Worm (Caenorhabditis elegans) whole organism, L4 larva: Measurements from ENCODE around the gene F55A4.3.
A peak's percentile ranks its signal among the peaks of the same experiment; 100 is the strongest.

Source experiments
- F10B5.3 ChIP-seq: sonication (generic microtip); optimal IDR thresholded peaks from 2 replicates; lab custom pipeline; 2016; ENCODE audit warnings: mild to moderate bottlenecking, missing genetic modification characterization, missing compliant biosample characterization
- F44E2.7 ChIP-seq: fragments of 200-800 bp; sonication (Bioruptor generic); IDR thresholded peaks from 2 replicates; pipeline ENCODE4 v2.1.2; 2022; ENCODE audit warnings: missing genetic modification characterization, missing compliant biosample characterization
- T20F7.1 ChIP-seq: fragments of 200-800 bp; sonication (Bioruptor generic); optimal IDR thresholded peaks from 2 replicates; lab custom pipeline; 2018; ENCODE audit warnings: mild to moderate bottlenecking, missing genetic modification characterization, missing compliant biosample characterization
- Y105C5A.15 ChIP-seq: fragments of 200-800 bp; sonication (Bioruptor generic); IDR thresholded peaks from 2 replicates; pipeline ENCODE4 v1.3.6; 2022; ENCODE audit warnings: missing genetic modification characterization, missing compliant biosample characterization
- Y48G9A.11 ChIP-seq: fragments of 200-800 bp; sonication (Bioruptor generic); IDR thresholded peaks from 2 replicates; pipeline ENCODE4 v1.3.6; 2022; ENCODE audit warnings: missing genetic modification reagents, missing genetic modification characterization, missing compliant biosample characterization
- Y5F2A.4 ChIP-seq: fragments of 200-800 bp; sonication (Bioruptor generic); optimal IDR thresholded peaks from 2 replicates; lab custom pipeline; 2018; ENCODE audit warnings: mild to moderate bottlenecking, missing genetic modification characterization, missing compliant biosample characterization
- Y75B8A.6 ChIP-seq: fragments of 200-800 bp; sonication (Bioruptor generic); IDR thresholded peaks from 2 replicates; pipeline ENCODE4 v1.3.6; 2022; ENCODE audit warnings: missing genetic modification reagents, missing genetic modification characterization, missing compliant biosample characterization
- ZK337.2 ChIP-seq: fragments of 200-800 bp; sonication (Bioruptor generic); IDR thresholded peaks from 2 replicates; pipeline ENCODE4 v1.3.6; 2022; ENCODE audit warnings: missing genetic modification reagents, missing genetic modification characterization, missing compliant biosample characterization
- aha-1 ChIP-seq: fragments of 150-350 bp; peaks from one replicate; lab custom pipeline; 2014; ENCODE audit warnings: missing biosample characterization, missing genetic modification characterization
- ceh-20 ChIP-seq: fragments of 200-800 bp; sonication (Bioruptor generic); IDR thresholded peaks from 2 replicates; pipeline ENCODE4 v1.3.6; 2022; ENCODE audit warnings: missing genetic modification reagents, missing genetic modification characterization, missing compliant biosample characterization
- ceh-32 ChIP-seq: sonication (generic microtip); optimal IDR thresholded peaks from 2 replicates; lab custom pipeline; 2016; ENCODE audit warnings: mild to moderate bottlenecking, missing genetic modification characterization, missing compliant biosample characterization; ENCODE audit not compliant: poor library complexity
- ceh-62 ChIP-seq: sonication (generic microtip); optimal IDR thresholded peaks from 2 replicates; lab custom pipeline; 2017; ENCODE audit warnings: missing biosample characterization, missing genetic modification characterization
- ces-1 ChIP-seq: fragments of 150-350 bp; sonication (generic microtip); optimal IDR thresholded peaks from 4 replicates; lab custom pipeline; 2014; ENCODE audit warnings: missing biosample characterization, missing genetic modification reagents, missing genetic modification characterization
- cey-2 ChIP-seq: sonication (generic microtip); optimal IDR thresholded peaks from 3 replicates; lab custom pipeline; 2017; ENCODE audit warnings: missing genetic modification characterization, mild to moderate bottlenecking, missing compliant biosample characterization, antibody characterized with exemption, borderline replicate concordance; ENCODE audit not compliant: insufficient read depth
- ctbp-1 ChIP-seq: fragments of 200-800 bp; sonication (Bioruptor generic); IDR thresholded peaks from 2 replicates; pipeline ENCODE4 v1.3.6; 2022; ENCODE audit warnings: missing genetic modification reagents, missing genetic modification characterization, missing compliant biosample characterization
- daf-16 ChIP-seq, 3 experiments: sonication (generic microtip); optimal IDR thresholded peaks; 2 replicates each; lab custom pipeline; 2016 to 2017; ENCODE audit warnings: missing genetic modification characterization in 3 of 3, missing genetic modification reagents in 3 of 3, mild to moderate bottlenecking in 2 of 3, missing compliant biosample characterization in 2 of 3, missing biosample characterization in 1 of 3, moderate library complexity in 1 of 3
- dmd-8 ChIP-seq: fragments of 200-800 bp; sonication (Bioruptor generic); IDR thresholded peaks from 2 replicates; pipeline ENCODE4 v1.3.6; 2022; ENCODE audit warnings: missing genetic modification characterization, missing compliant biosample characterization
- dmd-9 ChIP-seq: fragments of 200-800 bp; sonication (Bioruptor generic); IDR thresholded peaks from 2 replicates; pipeline ENCODE4 v1.3.6; 2022; ENCODE audit warnings: missing genetic modification reagents, missing genetic modification characterization, missing compliant biosample characterization
- dpl-1 ChIP-seq: fragments of 150-350 bp; optimal IDR thresholded peaks from 2 replicates; lab custom pipeline; 2014; ENCODE audit warnings: missing biosample characterization, missing genetic modification reagents, missing genetic modification characterization
- dve-1 ChIP-seq: sonication (generic microtip); optimal IDR thresholded peaks from 2 replicates; lab custom pipeline; 2017; ENCODE audit warnings: antibody characterized with exemption, mild to moderate bottlenecking, missing genetic modification characterization, missing compliant biosample characterization; ENCODE audit not compliant: insufficient read depth
- egl-27 ChIP-seq: sonication (generic microtip); optimal IDR thresholded peaks from 3 replicates; lab custom pipeline; 2017; ENCODE audit warnings: missing biosample characterization, missing genetic modification reagents, missing genetic modification characterization
- egl-43 ChIP-seq: fragments of 200-800 bp; sonication (Bioruptor generic); IDR thresholded peaks from 2 replicates; pipeline ENCODE4 v1.3.6; 2022; ENCODE audit warnings: missing genetic modification reagents, missing genetic modification characterization, missing compliant biosample characterization
- fkh-10 ChIP-seq: fragments of 150-350 bp; optimal IDR thresholded peaks from 2 replicates; lab custom pipeline; 2014; ENCODE audit warnings: missing biosample characterization, missing genetic modification reagents, missing genetic modification characterization
- hlh-30 ChIP-seq: sonication (generic microtip); optimal IDR thresholded peaks from 2 replicates; lab custom pipeline; 2017; ENCODE audit warnings: antibody characterized with exemption, mild to moderate bottlenecking, missing genetic modification characterization, missing compliant biosample characterization; ENCODE audit not compliant: insufficient read depth
- jun-1 ChIP-seq: fragments of 150-350 bp; optimal IDR thresholded peaks from 2 replicates; lab custom pipeline; 2014; ENCODE audit warnings: missing biosample characterization, missing genetic modification reagents, missing genetic modification characterization
- lim-7 ChIP-seq: fragments of 200-800 bp; sonication (Bioruptor generic); IDR thresholded peaks from 2 replicates; pipeline ENCODE4 v1.3.6; 2022; ENCODE audit warnings: missing genetic modification characterization, missing compliant biosample characterization
- lin-15B ChIP-seq: fragments of 150-350 bp; sonication (generic microtip); optimal IDR thresholded peaks from 3 replicates; lab custom pipeline; 2014; ENCODE audit warnings: missing biosample characterization, missing genetic modification characterization
- madf-9 ChIP-seq: fragments of 200-800 bp; sonication (Bioruptor generic); conservative IDR thresholded peaks from 2 replicates; pipeline ENCODE4 v1.3.6; 2022; ENCODE audit warnings: missing genetic modification reagents, missing genetic modification characterization, missing compliant biosample characterization
- mdt-29 ChIP-seq: fragments of 200-800 bp; sonication (Bioruptor generic); IDR thresholded peaks from 2 replicates; pipeline ENCODE4 v1.3.6; 2022; ENCODE audit warnings: missing genetic modification reagents, missing genetic modification characterization, missing compliant biosample characterization
- mep-1 ChIP-seq: fragments of 150-350 bp; sonication (generic microtip); optimal IDR thresholded peaks from 3 replicates; lab custom pipeline; 2014; ENCODE audit warnings: missing biosample characterization, missing genetic modification characterization
- mxl-2 ChIP-seq: fragments of 200-800 bp; sonication (Bioruptor generic); conservative IDR thresholded peaks from 2 replicates; pipeline ENCODE4 v1.3.6; 2022; ENCODE audit warnings: missing genetic modification reagents, missing genetic modification characterization, missing compliant biosample characterization
- nhr-102 ChIP-seq: sonication (generic microtip); optimal IDR thresholded peaks from 2 replicates; lab custom pipeline; 2016; ENCODE audit warnings: mild to moderate bottlenecking, missing genetic modification characterization, moderate library complexity, missing compliant biosample characterization
- nhr-11 ChIP-seq: fragments of 150-350 bp; optimal IDR thresholded peaks from 2 replicates; lab custom pipeline; 2014; ENCODE audit warnings: missing biosample characterization, missing genetic modification characterization
- nhr-111 ChIP-seq: fragments of 200-800 bp; sonication (Bioruptor generic); optimal IDR thresholded peaks from 2 replicates; lab custom pipeline; 2018; ENCODE audit warnings: mild to moderate bottlenecking, missing genetic modification characterization, missing compliant biosample characterization
- nhr-237 ChIP-seq: sonication (generic microtip); optimal IDR thresholded peaks from 2 replicates; lab custom pipeline; 2017; ENCODE audit warnings: missing biosample characterization, missing genetic modification characterization
- nhr-25 ChIP-seq: sonication (generic microtip); optimal IDR thresholded peaks from 2 replicates; lab custom pipeline; 2017; ENCODE audit warnings: missing genetic modification characterization, mild to moderate bottlenecking, missing compliant biosample characterization, antibody characterized with exemption, moderate library complexity, borderline replicate concordance; ENCODE audit not compliant: insufficient read depth
- nhr-42 ChIP-seq: fragments of 200-800 bp; sonication (Bioruptor generic); IDR thresholded peaks from 2 replicates; pipeline ENCODE4 v1.3.6; 2022; ENCODE audit warnings: missing genetic modification characterization, missing compliant biosample characterization
- nhr-76 ChIP-seq: fragments of 150-350 bp; optimal IDR thresholded peaks from 2 replicates; lab custom pipeline; 2014; ENCODE audit warnings: missing biosample characterization, missing genetic modification characterization
- nhr-77 ChIP-seq: fragments of 150-350 bp; optimal IDR thresholded peaks from 2 replicates; lab custom pipeline; 2014; ENCODE audit warnings: missing biosample characterization, missing genetic modification characterization
- sdz-12 ChIP-seq: fragments of 200-800 bp; sonication (Bioruptor generic); optimal IDR thresholded peaks from 2 replicates; lab custom pipeline; 2018; ENCODE audit warnings: mild to moderate bottlenecking, missing genetic modification characterization, missing compliant biosample characterization
- set-16 ChIP-seq: fragments of 200-800 bp; sonication (Bioruptor generic); IDR thresholded peaks from 2 replicates; pipeline ENCODE4 v1.3.6; 2022; ENCODE audit warnings: missing genetic modification reagents, missing genetic modification characterization, missing compliant biosample characterization
- skn-1 ChIP-seq: fragments of 150-350 bp; optimal IDR thresholded peaks from 2 replicates; lab custom pipeline; 2014; ENCODE audit warnings: missing biosample characterization, missing genetic modification characterization
- spr-1 ChIP-seq: sonication (generic microtip); optimal IDR thresholded peaks from 2 replicates; lab custom pipeline; 2016; ENCODE audit warnings: mild to moderate bottlenecking, missing genetic modification characterization, missing compliant biosample characterization
- tra-1 ChIP-seq: fragments of 200-800 bp; sonication (Bioruptor generic); IDR thresholded peaks from 2 replicates; pipeline ENCODE4 v1.3.6; 2022; ENCODE audit warnings: missing genetic modification reagents, missing genetic modification characterization, missing compliant biosample characterization
- zag-1 ChIP-seq: fragments of 150-350 bp; optimal IDR thresholded peaks from 2 replicates; lab custom pipeline; 2014; ENCODE audit warnings: missing biosample characterization, missing genetic modification characterization
- ztf-11 ChIP-seq: fragments of 150-350 bp; optimal IDR thresholded peaks from 2 replicates; lab custom pipeline; 2014; ENCODE audit warnings: missing biosample characterization, missing genetic modification characterization

F55A4.3 gene

DNA sequence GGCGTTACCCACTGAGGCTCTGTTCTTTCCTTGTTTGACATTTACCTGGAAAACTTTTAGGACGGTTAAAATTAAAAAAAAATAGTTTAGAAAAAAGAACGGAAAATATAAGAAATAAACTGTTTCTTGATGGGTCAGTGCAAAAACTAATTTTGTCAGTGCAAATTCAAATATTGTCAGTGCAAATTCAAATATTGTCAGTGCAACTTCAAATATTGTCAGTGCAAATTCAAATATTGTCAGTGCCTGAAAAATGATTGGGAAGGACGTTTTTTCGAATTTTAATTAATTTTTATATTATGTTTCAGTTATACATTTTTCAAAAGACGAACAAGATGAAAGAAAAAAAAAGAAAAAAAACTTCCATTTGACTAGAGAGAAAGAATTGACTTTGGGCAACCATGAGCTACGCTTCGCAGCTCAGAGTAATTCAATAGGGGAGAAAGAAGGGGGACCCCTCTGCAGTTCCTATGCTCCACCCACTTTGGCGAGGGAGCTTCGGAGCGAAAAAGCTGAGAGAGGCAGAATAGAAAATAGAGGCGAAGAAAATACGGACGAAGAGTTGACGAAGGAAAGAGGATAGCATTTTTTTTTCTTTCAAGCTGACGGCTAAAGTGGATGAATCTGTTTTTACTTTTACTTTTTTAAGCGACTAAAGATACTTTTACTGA, 37.6 kb upstream of the F55A4.3 start, which contains the start of gene unc-1 (continued):
- TF ChIP-seq nhr-11 (tag; lab: Kevin White, UChicago) (no peak), lim-7 (GFP tag; lab: Robert Waterston, UW) (no peak), zag-1 (tag; lab: Kevin White, UChicago) (no peak), dpl-1 (no peak), aha-1 (tag; lab: Kevin White, UChicago) (peak; percentile 22), mep-1 (tag; lab: Kevin White, UChicago) (peak; percentile 41), ces-1 (GFP tag; lab: Kevin White, UChicago) (peak; percentile 81), sdz-12 (GFP tag; lab: Kevin White, UChicago) (no peak), ceh-20 (GFP tag; lab: Robert Waterston, UW) (no peak), dmd-8 (GFP tag; lab: Robert Waterston, UW) (no peak), nhr-76 (tag; lab: Kevin White, UChicago) (no peak), set-16 (GFP tag; lab: Robert Waterston, UW) (no peak; the same call in 1 of the 2 replicates), hlh-30 (tag; lab: Kevin White, UChicago) (no peak), ctbp-1 (GFP tag; lab: Robert Waterston, UW) (peak; percentile 63; the same call in 1 of the 2 replicates), nhr-25 (tag; lab: Kevin White, UChicago) (no peak), Y48G9A.11 (no peak), dve-1 (tag; lab: Kevin White, UChicago) (no peak), lin-15B (tag; lab: Kevin White, UChicago) (no peak), Y75B8A.6 (GFP tag; lab: Robert Waterston, UW) (no peak)

ce11 chrX:1060705-1061104, 35.8 kb upstream of the F55A4.3 start:
- no peak for TF ChIP-seq Y5F2A.4
- TF ChIP-seq ceh-62 (tag; lab: Kevin White, UChicago), result no peak
- TF ChIP-seq egl-43 (GFP tag; lab: Robert Waterston, UW), result no peak
- no peak for TF ChIP-seq nhr-237 (tag; lab: Kevin White, UChicago)
- TF ChIP-seq nhr-42, result no peak
- no peak for TF ChIP-seq madf-9 (GFP tag; lab: Robert Waterston, UW)
- no peak for TF ChIP-seq ztf-11 (tag; lab: Kevin White, UChicago)
- no peak for TF ChIP-seq F44E2.7 (GFP tag; lab: Robert Waterston, UW)
- TF ChIP-seq skn-1, result no peak
- no peak for TF ChIP-seq daf-16 (GFP tag; optimal IDR thresholded peaks at IDR 0.05; lab: Kevin White, UChicago)
- no peak for TF ChIP-seq daf-16 (tag; optimal IDR thresholded peaks at IDR 0.05; lab: Kevin White, UChicago)
- no peak for TF ChIP-seq ZK337.2 (GFP tag; lab: Robert Waterston, UW)

- no peak for TF ChIP-seq nhr-102 (tag; lab: Kevin White, UChicago)
- TF ChIP-seq dmd-9 (GFP tag; lab: Robert Waterston, UW), result no peak
- no peak for TF ChIP-seq F10B5.3 (tag; lab: Kevin White, UChicago)
- TF ChIP-seq spr-1 (tag; lab: Kevin White, UChicago), result no peak
- no peak for TF ChIP-seq ceh-32 (tag; lab: Kevin White, UChicago)
- TF ChIP-seq nhr-25 (tag; lab: Kevin White, UChicago), result no peak
- no peak for TF ChIP-seq egl-27
- no peak for TF ChIP-seq nhr-77 (tag; lab: Kevin White, UChicago)
- TF ChIP-seq fkh-10 (GFP tag; lab: Kevin White, UChicago), result peak; percentile 46
- no peak for TF ChIP-seq Y105C5A.15
- TF ChIP-seq T20F7.1, result no peak
- TF ChIP-seq tra-1 (GFP tag; lab: Robert Waterston, UW), result no peak
- peak; percentile 86 for TF ChIP-seq set-16 (GFP tag; lab: Robert Waterston, UW)
- no peak for TF ChIP-seq mxl-2 (GFP tag; lab: Robert Waterston, UW)
- TF ChIP-seq nhr-111 (GFP tag; lab: Kevin White, UChicago), result no peak
- no peak for TF ChIP-seq mdt-29 (GFP tag; lab: Robert Waterston, UW)
- no peak for TF ChIP-seq jun-1 (tag; lab: Kevin White, UChicago)
- no peak for TF ChIP-seq cey-2
- TF ChIP-seq aha-1 (tag; lab: Kevin White, UChicago), result peak; percentile 80
- TF ChIP-seq egl-43 (GFP tag; lab: Robert Waterston, UW), result no peak
- TF ChIP-seq, all 104 proteins: peak for 3
Observed at ce11 chrX:1057821-1058377, 33.0 kb upstream of the F55A4.3 start.
